Fruit fly (Drosophila melanogaster) whole organism, wandering third instar larva: ENCODE results near the gene CG43902.

ENCODE experiments used
- Abd-B ChIP-seq: fragments of >200 bp; optimal IDR thresholded peaks from 2 replicates; lab custom pipeline; 2017; ENCODE audit warnings: missing biosample characterization, missing genetic modification characterization
- CG32264 ChIP-seq: fragments of 200-800 bp; sonication (Bioruptor generic); optimal IDR thresholded peaks from 2 replicates; lab custom pipeline; 2016; ENCODE audit warnings: missing biosample characterization, missing genetic modification characterization
- CG9705 ChIP-seq: fragments of 200-800 bp; sonication (Bioruptor generic); optimal IDR thresholded peaks from 2 replicates; lab custom pipeline; 2018; ENCODE audit warnings: missing biosample characterization, mild to moderate bottlenecking, missing genetic modification characterization
- CrebA ChIP-seq: fragments of 200-800 bp; sonication (Bioruptor generic); optimal IDR thresholded peaks from 2 replicates; lab custom pipeline; 2016; ENCODE audit warnings: missing biosample characterization, mild to moderate bottlenecking, missing genetic modification characterization, borderline replicate concordance
- Dfd ChIP-seq: fragments of >200 bp; optimal IDR thresholded peaks from 2 replicates; lab custom pipeline; 2017; ENCODE audit warnings: missing biosample characterization, missing genetic modification characterization
- Dif ChIP-seq: fragments of 200-275, 200-300 bp; sonication (Bioruptor generic); optimal IDR thresholded peaks from 2 replicates; lab custom pipeline; 2018; ENCODE audit warnings: missing biosample characterization, missing genetic modification characterization; ENCODE audit not compliant: partially characterized antibody
- GATAd ChIP-seq: sonication (Bioruptor generic); optimal IDR thresholded peaks from 2 replicates; lab custom pipeline; 2016; ENCODE audit warnings: missing biosample characterization, missing genetic modification characterization
- HLH106 ChIP-seq: fragments of 200-800 bp; optimal IDR thresholded peaks from 3 replicates; lab custom pipeline; 2019; ENCODE audit warnings: missing biosample characterization, mild to moderate bottlenecking, missing genetic modification characterization, moderate library complexity
- Hnf4 ChIP-seq: fragments of 200-800 bp; sonication (Bioruptor generic); optimal IDR thresholded peaks from 2 replicates; lab custom pipeline; 2016; ENCODE audit warnings: missing biosample characterization, mild to moderate bottlenecking, missing genetic modification characterization
- Hr78 ChIP-seq: fragments of >200 bp; optimal IDR thresholded peaks from 2 replicates; lab custom pipeline; 2017; ENCODE audit warnings: missing biosample characterization, missing genetic modification characterization
- Hr83 ChIP-seq: fragments of 200-300 bp; sonication (Bioruptor generic); optimal IDR thresholded peaks from 2 replicates; lab custom pipeline; 2016; ENCODE audit warnings: missing biosample characterization, mild to moderate bottlenecking, missing genetic modification characterization, moderate library complexity; ENCODE audit not compliant: poor library complexity, severe bottlenecking
- Jra ChIP-seq: sonication (Bioruptor generic); optimal IDR thresholded peaks from 2 replicates; lab custom pipeline; 2016; ENCODE audit warnings: missing biosample characterization, missing genetic modification characterization
- Mio ChIP-seq: sonication (Bioruptor generic); optimal IDR thresholded peaks from 2 replicates; lab custom pipeline; 2016; ENCODE audit warnings: missing biosample characterization, missing genetic modification characterization
- Myc ChIP-seq: fragments of >200 bp; optimal IDR thresholded peaks from 2 replicates; lab custom pipeline; 2017
- N ChIP-seq: fragments of >200 bp; optimal IDR thresholded peaks from 2 replicates; lab custom pipeline; 2018; ENCODE audit warnings: missing biosample characterization, missing external identifiers, missing genetic modification characterization
- Sp1 ChIP-seq: fragments of 200-800 bp; sonication (Bioruptor generic); optimal IDR thresholded peaks from 3 replicates; lab custom pipeline; 2019; ENCODE audit warnings: missing biosample characterization, mild to moderate bottlenecking, missing genetic modification characterization, moderate library complexity
- Vsx2 ChIP-seq: fragments of 200-300, 225-300 bp; sonication (Bioruptor generic); optimal IDR thresholded peaks from 2 replicates; lab custom pipeline; 2018; ENCODE audit warnings: missing biosample characterization, missing genetic modification characterization; ENCODE audit not compliant: partially characterized antibody
- br ChIP-seq: fragments of 200-800 bp; sonication (Bioruptor generic); optimal IDR thresholded peaks from 2 replicates; lab custom pipeline; 2016; ENCODE audit warnings: missing biosample characterization, missing genetic modification characterization
- dl ChIP-seq, 2 experiments: fragments of 175-275, 200-275 bp in 1 of 2; fragments of 200-275 bp in 1 of 2; sonication (Bioruptor generic); optimal IDR thresholded peaks; lab custom pipeline; 2018; ENCODE audit warnings: mild to moderate bottlenecking in 2 of 2, missing biosample characterization in 2 of 2, missing genetic modification characterization in 2 of 2, moderate library complexity in 2 of 2; ENCODE audit not compliant: partially characterized antibody in 2 of 2, insufficient read depth in 1 of 2
- dmrt93B ChIP-seq: fragments of 200-800 bp; sonication (Bioruptor generic); optimal IDR thresholded peaks from 2 replicates; lab custom pipeline; 2018; ENCODE audit warnings: missing biosample characterization, mild to moderate bottlenecking, missing genetic modification characterization
- dsf ChIP-seq: sonication (Bioruptor generic); optimal IDR thresholded peaks from 2 replicates; lab custom pipeline; 2016; ENCODE audit warnings: missing biosample characterization, missing genetic modification characterization, borderline replicate concordance
- ey ChIP-seq: fragments of 200-800 bp; sonication (Bioruptor generic); optimal IDR thresholded peaks from 2 replicates; lab custom pipeline; 2016; ENCODE audit warnings: missing biosample characterization, missing genetic modification characterization
- foxo ChIP-seq, 2 experiments: fragments of 200-800 bp; sonication (Bioruptor generic); optimal IDR thresholded peaks; 2 replicates in 1 of 2; 3 replicates in 1 of 2; lab custom pipeline; 2016 to 2017; ENCODE audit warnings: missing biosample characterization in 2 of 2, missing genetic modification characterization in 2 of 2
- fru ChIP-seq: fragments of 200-800 bp; sonication (Bioruptor generic); optimal IDR thresholded peaks from 3 replicates; lab custom pipeline; 2016; ENCODE audit warnings: missing biosample characterization, mild to moderate bottlenecking, missing genetic modification characterization
- h ChIP-seq: fragments of 200-800 bp; sonication (Bioruptor generic); optimal IDR thresholded peaks from 3 replicates; lab custom pipeline; 2016; ENCODE audit warnings: missing biosample characterization, mild to moderate bottlenecking, missing genetic modification characterization
- jim ChIP-seq: fragments of 175-275, 200-325 bp; sonication (Bioruptor generic); optimal IDR thresholded peaks from 2 replicates; lab custom pipeline; 2016; ENCODE audit warnings: missing biosample characterization, mild to moderate bottlenecking, missing genetic modification characterization
- lola ChIP-seq: fragments of >200 bp; optimal IDR thresholded peaks from 2 replicates; lab custom pipeline; 2017; ENCODE audit warnings: missing biosample characterization, missing genetic modification characterization
- pan ChIP-seq: fragments of >200 bp; optimal IDR thresholded peaks from 2 replicates; lab custom pipeline; 2017
- psq ChIP-seq: fragments of 200-800 bp; sonication (Bioruptor generic); optimal IDR thresholded peaks from 3 replicates; lab custom pipeline; 2017; ENCODE audit warnings: missing biosample characterization, mild to moderate bottlenecking, missing genetic modification characterization, moderate library complexity
- rgr ChIP-seq: fragments of 200-800 bp; sonication (Bioruptor generic); optimal IDR thresholded peaks from 3 replicates; lab custom pipeline; 2016; ENCODE audit warnings: missing biosample characterization, mild to moderate bottlenecking, missing genetic modification characterization
- sage ChIP-seq: fragments of 200-800 bp; sonication (Bioruptor generic); optimal IDR thresholded peaks from 2 replicates; lab custom pipeline; 2016; ENCODE audit warnings: missing biosample characterization, mild to moderate bottlenecking, missing genetic modification characterization
- sv ChIP-seq: fragments of 200-800 bp; sonication (Bioruptor generic); optimal IDR thresholded peaks from 3 replicates; lab custom pipeline; 2016; ENCODE audit warnings: missing biosample characterization, missing genetic modification characterization
- tai ChIP-seq: sonication (Bioruptor generic); optimal IDR thresholded peaks from 2 replicates; lab custom pipeline; 2016; ENCODE audit warnings: missing biosample characterization, missing genetic modification characterization
- usp ChIP-seq: fragments of >200 bp; optimal IDR thresholded peaks from 2 replicates; lab custom pipeline; 2017; ENCODE audit warnings: missing biosample characterization, missing genetic modification characterization
- woc ChIP-seq: sonication (Bioruptor generic); optimal IDR thresholded peaks from 2 replicates; lab custom pipeline; 2016; ENCODE audit warnings: missing biosample characterization, mild to moderate bottlenecking, missing genetic modification characterization

Gene CG43902

DNA sequence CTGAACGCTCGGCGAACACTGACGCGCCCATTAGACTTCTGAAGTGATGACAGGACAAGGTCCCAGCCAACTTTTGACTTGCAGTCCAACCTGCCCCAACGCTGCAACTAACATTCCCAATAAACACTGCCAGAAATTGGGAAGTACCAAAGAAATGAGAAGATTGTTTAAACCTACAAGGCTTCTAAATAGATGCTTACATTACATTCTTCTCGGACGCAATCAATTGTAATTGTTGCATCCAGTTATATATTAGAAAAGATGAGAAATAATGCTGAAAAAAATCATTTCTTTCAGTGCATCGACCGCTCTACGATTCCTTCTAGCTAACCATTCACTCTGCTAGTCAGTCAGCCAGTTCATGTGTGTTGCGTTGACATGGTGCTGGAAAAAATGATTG, 44.4 kb downstream of the CG43902 start:
- TF ChIP-seq Sp1 (GFP tag; lab: Kevin White, UChicago) (no peak), jim (GFP tag; lab: Kevin White, UChicago) (no peak), Abd-B (no peak), Vsx2 (GFP tag; lab: Kevin White, UChicago) (no peak), dsf (GFP tag; lab: Kevin White, UChicago) (no peak), dl (GFP tag; optimal IDR thresholded peaks at IDR 0.05; lab: Kevin White, UChicago; ENCODE audit: insufficient read depth in 1 of 2, partially characterized antibody in 2 of 2) (no peak), usp (GFP tag; lab: Kevin White, UChicago) (no peak), sv (GFP tag; lab: Kevin White, UChicago) (no peak), N (GFP tag; lab: Kevin White, UChicago) (no peak), CG32264 (GFP tag; lab: Kevin White, UChicago) (no peak), foxo (GFP tag; optimal IDR thresholded peaks at IDR 0.05; lab: Kevin White, UChicago) (no peak), dmrt93B (GFP tag; lab: Kevin White, UChicago) (no peak), CrebA (GFP tag; lab: Kevin White, UChicago) (no peak), CG9705 (GFP tag; lab: Kevin White, UChicago) (no peak), woc (GFP tag; lab: Kevin White, UChicago) (no peak), Dif (no peak)

DNA sequence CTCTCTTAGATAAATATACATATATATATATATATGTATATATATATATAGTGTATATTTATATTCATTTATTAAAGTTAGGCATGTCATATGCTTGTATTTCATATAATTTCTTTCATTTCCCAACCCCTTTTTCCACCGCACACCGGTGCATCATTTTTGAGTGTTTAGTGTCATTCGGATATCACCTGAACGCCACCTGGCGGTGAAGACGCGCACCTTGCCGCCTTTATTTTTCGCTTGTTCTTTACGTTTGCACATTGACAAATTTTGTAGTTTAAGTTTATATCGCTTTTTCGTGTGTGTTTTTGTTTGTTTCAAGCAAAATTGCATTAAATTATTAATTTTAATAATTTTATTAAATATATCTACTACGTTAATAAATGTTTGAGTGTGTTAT, 47.9 kb downstream of the CG43902 start:
- TF ChIP-seq Sp1 (GFP tag; lab: Kevin White, UChicago) = no peak
- TF ChIP-seq woc (GFP tag; lab: Kevin White, UChicago) = no peak
- no peak for TF ChIP-seq Hr83 (GFP tag; lab: Kevin White, UChicago)
- TF ChIP-seq Hnf4 (GFP tag; lab: Kevin White, UChicago) = no peak
- TF ChIP-seq Dif = no peak
- no peak for TF ChIP-seq Jra
- no peak for TF ChIP-seq Myc
- no peak for TF ChIP-seq N (GFP tag; lab: Kevin White, UChicago)
- TF ChIP-seq GATAd (GFP tag; lab: Kevin White, UChicago) = no peak
- no peak for TF ChIP-seq h (GFP tag; lab: Kevin White, UChicago)

DNA sequence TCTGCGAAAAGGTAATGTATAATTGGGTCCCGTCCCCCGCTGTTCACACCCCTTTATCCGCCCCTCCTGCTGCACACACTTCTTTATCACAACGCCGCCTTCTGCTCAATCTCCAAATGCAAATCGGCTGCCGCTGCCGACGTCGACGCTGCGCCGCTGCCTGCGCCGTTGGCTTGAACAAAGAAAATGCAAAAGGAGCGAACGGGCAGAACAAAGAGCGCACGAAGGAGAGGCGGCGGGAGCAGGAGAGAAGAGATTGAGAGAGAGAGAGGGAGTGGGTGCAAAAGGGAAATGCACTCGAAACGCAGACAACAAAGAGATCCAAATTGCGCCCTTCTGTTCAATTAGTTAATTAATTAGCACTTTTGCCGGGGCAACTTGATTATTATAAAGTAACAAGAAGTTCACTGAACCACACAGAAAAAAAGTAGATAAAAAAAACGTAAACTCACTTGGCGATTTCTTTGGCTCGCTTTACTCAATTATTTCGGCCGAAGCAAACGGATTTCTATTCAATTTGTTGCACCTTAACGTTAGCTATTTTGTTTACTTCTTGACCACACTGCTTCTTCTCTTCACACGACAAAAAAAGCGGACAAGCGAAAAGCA, 51.4 kb downstream of the CG43902 start:
- TF ChIP-seq Hr78 (GFP tag; lab: Kevin White, UChicago) = no peak
- peak; percentile 74 for TF ChIP-seq Dif
- no peak for TF ChIP-seq Hr83 (GFP tag; lab: Kevin White, UChicago)
- no peak for TF ChIP-seq dmrt93B (GFP tag; lab: Kevin White, UChicago)
- no peak for TF ChIP-seq Hnf4 (GFP tag; lab: Kevin White, UChicago)
- TF ChIP-seq rgr (GFP tag; lab: Kevin White, UChicago) = no peak
- peak; percentile 94 for TF ChIP-seq psq (GFP tag; lab: Kevin White, UChicago)
- TF ChIP-seq sv (GFP tag; lab: Kevin White, UChicago) = no peak
- peak in 1 of 2 experiments; percentile 48 for TF ChIP-seq dl (GFP tag; optimal IDR thresholded peaks at IDR 0.05; lab: Kevin White, UChicago; ENCODE audit: insufficient read depth in 1 of 2, partially characterized antibody in 2 of 2)
- no peak for TF ChIP-seq Dfd (GFP tag; lab: Kevin White, UChicago)
- TF ChIP-seq CG32264 (GFP tag; lab: Kevin White, UChicago) = no peak
- TF ChIP-seq GATAd (GFP tag; lab: Kevin White, UChicago) = no peak
- TF ChIP-seq tai (GFP tag; lab: Kevin White, UChicago) = no peak
- TF ChIP-seq sage (GFP tag; lab: Kevin White, UChicago) = no peak
- TF ChIP-seq CrebA (GFP tag; lab: Kevin White, UChicago) = no peak
- no peak for TF ChIP-seq Sp1 (GFP tag; lab: Kevin White, UChicago)
- TF ChIP-seq HLH106 (tag; lab: Kevin White, UChicago) = no peak
- TF ChIP-seq lola (GFP tag; lab: Kevin White, UChicago) = no peak
- TF ChIP-seq pan (lab: Kevin White, UChicago) = no peak
- no peak for TF ChIP-seq ey (GFP tag; lab: Kevin White, UChicago)
- TF ChIP-seq fru = no peak
- no peak for TF ChIP-seq br (GFP tag; lab: Kevin White, UChicago)
- no peak for TF ChIP-seq Jra
- no peak for TF ChIP-seq foxo (GFP tag; optimal IDR thresholded peaks at IDR 0.05; lab: Kevin White, UChicago)
- TF ChIP-seq Vsx2 (GFP tag; lab: Kevin White, UChicago) = peak; percentile 18
- TF ChIP-seq dsf (GFP tag; lab: Kevin White, UChicago) = no peak
- no peak for TF ChIP-seq woc (GFP tag; lab: Kevin White, UChicago)
- TF ChIP-seq N (GFP tag; lab: Kevin White, UChicago) = no peak
- TF ChIP-seq Abd-B = no peak
- TF ChIP-seq h (GFP tag; lab: Kevin White, UChicago) = no peak
- no peak for TF ChIP-seq CG9705 (GFP tag; lab: Kevin White, UChicago)
- no peak for TF ChIP-seq Mio (GFP tag; lab: Kevin White, UChicago)
